Worm (Caenorhabditis elegans) whole organism, L4 larva: Measurements from ENCODE around the gene R12C12.9.

ENCODE experiments used
- D1046.2 ChIP-seq: fragments of 200-800 bp; sonication (Bioruptor generic); IDR thresholded peaks from 2 replicates; pipeline ENCODE4 v1.3.6; 2022; ENCODE audit warnings: missing genetic modification characterization, missing compliant biosample characterization
- F44E2.7 ChIP-seq: fragments of 200-800 bp; sonication (Bioruptor generic); IDR thresholded peaks from 2 replicates; pipeline ENCODE4 v2.1.2; 2022; ENCODE audit warnings: missing genetic modification characterization, missing compliant biosample characterization
- F49E8.2 ChIP-seq: sonication (generic microtip); optimal IDR thresholded peaks from 2 replicates; lab custom pipeline; 2016; ENCODE audit warnings: missing compliant biosample characterization, mild to moderate bottlenecking, missing genetic modification characterization, borderline replicate concordance
- ama-1 ChIP-seq: fragments of 150-350 bp; optimal IDR thresholded peaks from 2 replicates; lab custom pipeline; 2014; ENCODE audit warnings: inconsistent platforms, mixed read lengths
- ceh-44 ChIP-seq: fragments of 200-800 bp; sonication (Bioruptor generic); IDR thresholded peaks from 2 replicates; pipeline ENCODE4 v1.3.6; 2022; ENCODE audit warnings: missing genetic modification reagents, missing genetic modification characterization, missing compliant biosample characterization
- ceh-62 ChIP-seq: sonication (generic microtip); optimal IDR thresholded peaks from 2 replicates; lab custom pipeline; 2017; ENCODE audit warnings: missing biosample characterization, missing genetic modification characterization
- cey-2 ChIP-seq: sonication (generic microtip); optimal IDR thresholded peaks from 3 replicates; lab custom pipeline; 2017; ENCODE audit warnings: missing genetic modification characterization, mild to moderate bottlenecking, missing compliant biosample characterization, antibody characterized with exemption, borderline replicate concordance; ENCODE audit not compliant: insufficient read depth
- daf-16 ChIP-seq, 3 experiments: sonication (generic microtip); optimal IDR thresholded peaks; 2 replicates each; lab custom pipeline; 2016 to 2017; ENCODE audit warnings: missing genetic modification characterization in 3 of 3, missing genetic modification reagents in 3 of 3, mild to moderate bottlenecking in 2 of 3, missing compliant biosample characterization in 2 of 3, missing biosample characterization in 1 of 3, moderate library complexity in 1 of 3
- dmd-6 ChIP-seq: fragments of 200-800 bp; sonication (Bioruptor generic); IDR thresholded peaks from 2 replicates; pipeline ENCODE4 v1.3.6; 2022; ENCODE audit warnings: missing genetic modification reagents, missing genetic modification characterization, missing compliant biosample characterization
- dmd-9 ChIP-seq: fragments of 200-800 bp; sonication (Bioruptor generic); IDR thresholded peaks from 2 replicates; pipeline ENCODE4 v1.3.6; 2022; ENCODE audit warnings: missing genetic modification reagents, missing genetic modification characterization, missing compliant biosample characterization
- dpl-1 ChIP-seq: fragments of 150-350 bp; optimal IDR thresholded peaks from 2 replicates; lab custom pipeline; 2014; ENCODE audit warnings: missing biosample characterization, missing genetic modification reagents, missing genetic modification characterization
- dve-1 ChIP-seq: sonication (generic microtip); optimal IDR thresholded peaks from 2 replicates; lab custom pipeline; 2017; ENCODE audit warnings: antibody characterized with exemption, mild to moderate bottlenecking, missing genetic modification characterization, missing compliant biosample characterization; ENCODE audit not compliant: insufficient read depth
- hif-1 ChIP-seq, 2 experiments: sonication (generic microtip); optimal IDR thresholded peaks; 2 replicates each; lab custom pipeline; 2016 to 2017; ENCODE audit warnings: missing compliant biosample characterization in 2 of 2, missing genetic modification characterization in 2 of 2, missing genetic modification reagents in 2 of 2, missing genotype in 2 of 2, mild to moderate bottlenecking in 1 of 2
- hlh-11 ChIP-seq: fragments of 200-800 bp; sonication (Bioruptor generic); optimal IDR thresholded peaks from 2 replicates; lab custom pipeline; 2018; ENCODE audit warnings: mild to moderate bottlenecking, missing genetic modification characterization, missing compliant biosample characterization
- hlh-30 ChIP-seq: sonication (generic microtip); optimal IDR thresholded peaks from 2 replicates; lab custom pipeline; 2017; ENCODE audit warnings: antibody characterized with exemption, mild to moderate bottlenecking, missing genetic modification characterization, missing compliant biosample characterization; ENCODE audit not compliant: insufficient read depth
- lin-13 ChIP-seq: fragments of 150-350 bp; optimal IDR thresholded peaks from 2 replicates; lab custom pipeline; 2014; ENCODE audit warnings: missing biosample characterization, missing genetic modification reagents, missing genetic modification characterization
- lin-39 ChIP-seq: fragments of 150-350 bp; optimal IDR thresholded peaks from 2 replicates; lab custom pipeline; 2014; ENCODE audit warnings: missing biosample characterization, missing genetic modification reagents, missing genetic modification characterization
- lir-3 ChIP-seq: sonication (generic microtip); optimal IDR thresholded peaks from 2 replicates; lab custom pipeline; 2016; ENCODE audit warnings: mild to moderate bottlenecking, missing genetic modification characterization, missing compliant biosample characterization
- lsy-2 ChIP-seq, 2 experiments: fragments of 150-350 bp in 1 of 2; sonication (generic microtip) in 1 of 2; optimal IDR thresholded peaks; 2 replicates each; lab custom pipeline; 2014 to 2017; ENCODE audit warnings: missing biosample characterization in 2 of 2, missing genetic modification characterization in 2 of 2
- mxl-2 ChIP-seq: fragments of 200-800 bp; sonication (Bioruptor generic); conservative IDR thresholded peaks from 2 replicates; pipeline ENCODE4 v1.3.6; 2022; ENCODE audit warnings: missing genetic modification reagents, missing genetic modification characterization, missing compliant biosample characterization
- nhr-102 ChIP-seq: sonication (generic microtip); optimal IDR thresholded peaks from 2 replicates; lab custom pipeline; 2016; ENCODE audit warnings: mild to moderate bottlenecking, missing genetic modification characterization, moderate library complexity, missing compliant biosample characterization
- nhr-11 ChIP-seq: fragments of 150-350 bp; optimal IDR thresholded peaks from 2 replicates; lab custom pipeline; 2014; ENCODE audit warnings: missing biosample characterization, missing genetic modification characterization
- nhr-25 ChIP-seq: sonication (generic microtip); optimal IDR thresholded peaks from 2 replicates; lab custom pipeline; 2017; ENCODE audit warnings: missing genetic modification characterization, mild to moderate bottlenecking, missing compliant biosample characterization, antibody characterized with exemption, moderate library complexity, borderline replicate concordance; ENCODE audit not compliant: insufficient read depth
- nhr-28 ChIP-seq: fragments of 150-350 bp; optimal IDR thresholded peaks from 2 replicates; lab custom pipeline; 2014; ENCODE audit warnings: missing biosample characterization, missing genetic modification characterization
- nhr-41 ChIP-seq: fragments of 200-800 bp; sonication (Bioruptor generic); IDR thresholded peaks from 2 replicates; pipeline ENCODE4 v1.3.6; 2022; ENCODE audit warnings: missing genetic modification reagents, missing genetic modification characterization, missing compliant biosample characterization
- nhr-48 ChIP-seq: sonication (generic microtip); optimal IDR thresholded peaks from 2 replicates; lab custom pipeline; 2016; ENCODE audit warnings: mild to moderate bottlenecking, missing genetic modification characterization, missing compliant biosample characterization
- nhr-76 ChIP-seq: fragments of 150-350 bp; optimal IDR thresholded peaks from 2 replicates; lab custom pipeline; 2014; ENCODE audit warnings: missing biosample characterization, missing genetic modification characterization
- pha-4 ChIP-seq, 2 experiments: fragments of 150-350 bp in 1 of 2; fragments of 200-800 bp in 1 of 2; sonication (Bioruptor generic) in 1 of 2; IDR thresholded peaks in 1 of 2; optimal IDR thresholded peaks in 1 of 2; 2 replicates each; pipeline versions ENCODE4 v1.3.6 to Lab custom; 2014 to 2022; ENCODE audit warnings: missing genetic modification characterization in 2 of 2, missing genetic modification reagents in 2 of 2, missing biosample characterization in 1 of 2, missing compliant biosample characterization in 1 of 2
- php-3 ChIP-seq: fragments of 200-800 bp; sonication (Bioruptor generic); IDR thresholded peaks from 2 replicates; pipeline ENCODE4 v1.3.6; 2022; ENCODE audit warnings: missing genetic modification reagents, missing genetic modification characterization, missing compliant biosample characterization
- pqm-1 ChIP-seq: sonication (generic microtip); optimal IDR thresholded peaks from 2 replicates; lab custom pipeline; 2017; ENCODE audit warnings: missing biosample characterization, missing genetic modification characterization
- rbr-2 ChIP-seq: sonication (generic microtip); optimal IDR thresholded peaks from 2 replicates; lab custom pipeline; 2016; ENCODE audit warnings: missing genotype, missing genetic modification characterization, missing compliant biosample characterization
- saeg-2 ChIP-seq: fragments of 200-800 bp; sonication (Bioruptor generic); IDR thresholded peaks from 2 replicates; pipeline ENCODE4 v1.3.6; 2022; ENCODE audit warnings: missing genetic modification reagents, missing genetic modification characterization, missing compliant biosample characterization
- set-16 ChIP-seq: fragments of 200-800 bp; sonication (Bioruptor generic); IDR thresholded peaks from 2 replicates; pipeline ENCODE4 v1.3.6; 2022; ENCODE audit warnings: missing genetic modification reagents, missing genetic modification characterization, missing compliant biosample characterization
- spr-1 ChIP-seq: sonication (generic microtip); optimal IDR thresholded peaks from 2 replicates; lab custom pipeline; 2016; ENCODE audit warnings: mild to moderate bottlenecking, missing genetic modification characterization, missing compliant biosample characterization
- tag-97 ChIP-seq: fragments of 200-800 bp; sonication (Bioruptor generic); IDR thresholded peaks from 2 replicates; pipeline ENCODE4 v1.3.6; 2022; ENCODE audit warnings: missing genetic modification characterization, missing compliant biosample characterization
- tra-1 ChIP-seq: fragments of 200-800 bp; sonication (Bioruptor generic); IDR thresholded peaks from 2 replicates; pipeline ENCODE4 v1.3.6; 2022; ENCODE audit warnings: missing genetic modification reagents, missing genetic modification characterization, missing compliant biosample characterization
- zag-1 ChIP-seq: fragments of 150-350 bp; optimal IDR thresholded peaks from 2 replicates; lab custom pipeline; 2014; ENCODE audit warnings: missing biosample characterization, missing genetic modification characterization
- zip-2 ChIP-seq: fragments of 150-350 bp; optimal IDR thresholded peaks from 2 replicates; lab custom pipeline; 2014; ENCODE audit warnings: missing biosample characterization, missing genetic modification characterization

The R12C12.9 gene

ce11 chrII:6026646-6027045 lies 1.9 kb upstream of the R12C12.9 start (continued):
- TF ChIP-seq nhr-48 (tag; lab: Kevin White, UChicago) (peak; percentile 66), lin-39 (tag; lab: Kevin White, UChicago) (no peak), cey-2 (tag; lab: Kevin White, UChicago) (peak; percentile 75), dmd-6 (GFP tag; lab: Robert Waterston, UW) (peak; percentile 94; the same call in 1 of the 2 replicates), hlh-11 (tag; lab: Kevin White, UChicago) (peak; percentile 92), dve-1 (tag; lab: Kevin White, UChicago) (peak; percentile 99), ceh-62 (tag; lab: Kevin White, UChicago) (no peak), hlh-30 (tag; lab: Kevin White, UChicago) (peak; percentile 53), nhr-28 (peak; percentile 94), ama-1 (no peak), ceh-44 (GFP tag; lab: Robert Waterston, UW) (no peak), lsy-2 (tag; optimal IDR thresholded peaks at IDR 0.05; lab: Kevin White, UChicago) (peak in 1 of 2 experiments; percentile 62), nhr-41 (GFP tag; lab: Robert Waterston, UW) (peak; percentile 60; the same call in 1 of the 2 replicates), nhr-11 (tag; lab: Kevin White, UChicago) (no peak)

- 0 out of 2 replicates have a peak, but pooled peaks have one; percentile 34 for TF ChIP-seq tra-1 (GFP tag; lab: Robert Waterston, UW)
- no peak for TF ChIP-seq dmd-9 (GFP tag; lab: Robert Waterston, UW)
- TF ChIP-seq nhr-28, result peak; percentile 32
- TF ChIP-seq lin-13, result no peak
- peak; percentile 64 for TF ChIP-seq hlh-11 (tag; lab: Kevin White, UChicago)
- no peak for TF ChIP-seq F44E2.7
- no peak for TF ChIP-seq zag-1
- TF ChIP-seq dve-1 (tag; lab: Kevin White, UChicago), result peak; percentile 59
- TF ChIP-seq pqm-1, result peak; percentile 46
- TF ChIP-seq saeg-2 (GFP tag; lab: Robert Waterston, UW), result no peak
- TF ChIP-seq php-3 (GFP tag; lab: Robert Waterston, UW), result 0 out of 2 replicates have a peak, but pooled peaks have one; percentile 25
- TF ChIP-seq dmd-6 (GFP tag; lab: Robert Waterston, UW), result peak; percentile 69
- TF ChIP-seq nhr-102 (tag; lab: Kevin White, UChicago), result peak; percentile 7
- no peak for TF ChIP-seq daf-16 (GFP tag; optimal IDR thresholded peaks at IDR 0.05; lab: Kevin White, UChicago)
- peak; percentile 99 for TF ChIP-seq daf-16 (tag; optimal IDR thresholded peaks at IDR 0.05; lab: Kevin White, UChicago)
- peak in 1 of 2 experiments; percentile 63 for TF ChIP-seq hif-1 (tag; optimal IDR thresholded peaks at IDR 0.05; lab: Kevin White, UChicago)
Measured at ce11 chrII:6025647-6026046, 868 bp upstream of the R12C12.9 start.

ce11 chrII:6022596-6022995 lies 2.2 kb downstream of the R12C12.9 start:
- no peak for TF ChIP-seq zag-1
- TF ChIP-seq set-16 (GFP tag; lab: Robert Waterston, UW), result peak; percentile 98
- no peak for TF ChIP-seq D1046.2
- TF ChIP-seq pha-4 (GFP tag; IDR thresholded peaks at IDR 0.05; lab: Robert Waterston, UW), result peak; percentile 86; the same call in 1 of the 2 replicates
- TF ChIP-seq pha-4 (tag; optimal IDR thresholded peaks at IDR 0.05; lab: Kevin White, UChicago), result no peak
- TF ChIP-seq, all 104 proteins: peak for 2

ce11 chrII:6020353-6020752 lies 4.4 kb downstream of the R12C12.9 start, which contains the start of gene ZK84.1:
ZK84.1 (plus strand) TSS chrII:6020653.
- TF ChIP-seq set-16 (GFP tag; lab: Robert Waterston, UW) (no peak), saeg-2 (GFP tag; lab: Robert Waterston, UW) (no peak), F49E8.2 (no peak), mxl-2 (GFP tag; lab: Robert Waterston, UW) (no peak), nhr-76 (tag; lab: Kevin White, UChicago) (no peak), spr-1 (no peak), hlh-30 (tag; lab: Kevin White, UChicago) (no peak), dpl-1 (GFP tag; lab: Kevin White, UChicago) (no peak), tag-97 (no peak), nhr-25 (no peak), zip-2 (tag; lab: Kevin White, UChicago) (no peak), rbr-2 (no peak), ceh-62 (tag; lab: Kevin White, UChicago) (no peak), lir-3 (no peak), lin-13 (no peak)
- TF ChIP-seq, all 104 proteins: peak for 0
